Worm (Caenorhabditis elegans): ENCODE data around the gene C44C10.15.

The C44C10.15 gene

DNA sequence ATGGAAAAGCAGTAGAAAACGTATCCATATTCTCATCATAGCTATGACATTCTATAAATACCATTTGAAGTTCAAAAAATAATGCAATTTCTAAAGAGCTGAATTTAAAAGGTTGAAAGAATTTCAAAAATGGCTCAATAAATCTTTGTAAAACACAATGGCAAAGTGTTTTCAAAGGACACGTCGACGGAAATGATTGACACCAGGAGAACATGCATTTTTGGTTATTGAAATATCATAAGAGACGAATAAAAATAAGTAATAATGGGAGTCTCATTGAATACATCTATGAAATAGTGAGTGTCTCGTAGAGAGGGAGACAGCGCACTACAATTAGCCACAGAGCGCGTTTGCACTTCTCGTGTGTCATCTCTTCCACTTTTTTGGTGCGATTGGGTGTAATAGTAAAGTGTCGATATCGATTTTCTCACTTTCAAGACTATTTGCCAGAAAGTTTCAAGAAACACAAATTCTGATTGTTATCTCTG, 43.6 kb downstream of the C44C10.15 start, which contains the start of gene T04F8.2 (continued):
- TF ChIP-seq arid-1 (GFP tag; conservative IDR thresholded peaks at IDR 0.05), result no peak
- TF ChIP-seq duxl-1 (tag; optimal IDR thresholded peaks at IDR 0.05; ENCODE audit: poor library complexity), result no peak
- TF ChIP-seq spr-3 (GFP tag; optimal IDR thresholded peaks at IDR 0.05), result no peak
- no peak for TF ChIP-seq T26A8.4 (GFP tag; IDR thresholded peaks at IDR 0.05)
- peak; percentile 27 for TF ChIP-seq pqm-1 (tag; optimal IDR thresholded peaks at IDR 0.05)
- no peak for TF ChIP-seq daf-16 (GFP tag; optimal IDR thresholded peaks at IDR 0.05)
- no peak for TF ChIP-seq daf-16 (tag; optimal IDR thresholded peaks at IDR 0.05)
- no peak for TF ChIP-seq tag-97 (GFP tag; IDR thresholded peaks at IDR 0.05)
- no peak for TF ChIP-seq zip-11 (GFP tag; IDR thresholded peaks at IDR 0.05)
- no peak for TF ChIP-seq F10B5.3 (tag; optimal IDR thresholded peaks at IDR 0.05)
- peak; percentile 48 for TF ChIP-seq rbr-2 (tag; optimal IDR thresholded peaks at IDR 0.05)
- TF ChIP-seq mep-1 (tag; optimal IDR thresholded peaks at IDR 0.05), result peak; percentile 82
- no peak for TF ChIP-seq egl-27 (tag; optimal IDR thresholded peaks at IDR 0.05)
- TF ChIP-seq dmd-9 (GFP tag; IDR thresholded peaks at IDR 0.05), result no peak
- peak; percentile 98 for TF ChIP-seq nhr-28 (tag; optimal IDR thresholded peaks at IDR 0.05)
- no peak for TF ChIP-seq pha-4 (GFP tag; IDR thresholded peaks at IDR 0.05)
- TF ChIP-seq pha-4 (tag; optimal IDR thresholded peaks at IDR 0.05), result peak; percentile 78
- TF ChIP-seq egl-43 (GFP tag; IDR thresholded peaks at IDR 0.05), result no peak

DNA sequence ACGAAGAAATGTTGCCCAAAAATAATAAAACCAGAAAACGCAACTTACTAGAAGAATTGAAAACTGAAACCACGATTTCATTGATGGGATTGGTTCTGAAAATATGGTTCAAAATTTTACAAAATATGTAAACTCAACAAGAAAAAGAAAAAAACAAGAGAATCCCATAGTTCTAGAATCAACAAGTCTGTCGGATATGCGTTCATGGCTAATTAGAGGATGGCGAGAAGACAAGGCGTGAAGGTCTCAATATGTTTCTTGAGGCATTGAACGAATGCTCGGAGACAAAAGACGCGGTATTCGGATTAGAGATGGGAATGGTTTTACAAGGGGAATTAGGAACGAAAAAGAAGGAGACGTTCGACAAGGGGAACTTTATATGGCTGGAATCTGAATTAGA, 49.4 kb downstream of the C44C10.15 start, which contains the start of gene cutl-11:
TSS of gene cutl-11 (minus strand) at position 101 of the 400 bp plus-strand sequence.
- no peak for TF ChIP-seq nhr-42 (GFP tag; IDR thresholded peaks at IDR 0.05)
- no peak for TF ChIP-seq cey-2 (tag; optimal IDR thresholded peaks at IDR 0.05; ENCODE audit: borderline replicate concordance, insufficient read depth)
- no peak for TF ChIP-seq nhr-10 (tag; optimal IDR thresholded peaks at IDR 0.05)
- no peak for TF ChIP-seq nhr-102 (tag; optimal IDR thresholded peaks at IDR 0.05)
- TF ChIP-seq zip-11 (GFP tag; IDR thresholded peaks at IDR 0.05), result no peak
- TF ChIP-seq snpc-4 (tag; optimal IDR thresholded peaks at IDR 0.05), result no peak
- TF ChIP-seq hif-1 (tag; optimal IDR thresholded peaks at IDR 0.05), result no peak
- no peak for TF ChIP-seq vab-7 (GFP tag; IDR thresholded peaks at IDR 0.05)
- TF ChIP-seq mdt-29 (GFP tag; IDR thresholded peaks at IDR 0.05), result no peak
- no peak for TF ChIP-seq T20F7.1 (GFP tag; optimal IDR thresholded peaks at IDR 0.05)
- no peak for TF ChIP-seq F37D6.2 (tag; optimal IDR thresholded peaks at IDR 0.05)
- TF ChIP-seq lin-1 (GFP tag; IDR thresholded peaks at IDR 0.05), result no peak
- no peak for TF ChIP-seq Y48G9A.11 (GFP tag; IDR thresholded peaks at IDR 0.05)
- TF ChIP-seq php-3 (GFP tag; IDR thresholded peaks at IDR 0.05), result no peak
- TF ChIP-seq nhr-48 (tag; optimal IDR thresholded peaks at IDR 0.05), result no peak
- TF ChIP-seq ztf-7 (tag; optimal IDR thresholded peaks at IDR 0.05), result no peak
- TF ChIP-seq mxl-2 (GFP tag; conservative IDR thresholded peaks at IDR 0.05), result no peak
- no peak for TF ChIP-seq ztf-11 (tag; optimal IDR thresholded peaks at IDR 0.05)
- TF ChIP-seq hlh-11 (tag; optimal IDR thresholded peaks at IDR 0.05), result no peak
- TF ChIP-seq nhr-25 (tag; optimal IDR thresholded peaks at IDR 0.05; ENCODE audit: borderline replicate concordance, insufficient read depth), result no peak

Measured in whole organism, L4 larva.